Worm (Caenorhabditis elegans): Measurements from ENCODE around the gene F33E11.3.

- TF ChIP-seq rcor-1 (GFP tag; IDR thresholded peaks at IDR 0.05) (no peak), nhr-179 (tag; optimal IDR thresholded peaks at IDR 0.05) (no peak), bed-1 (GFP tag; IDR thresholded peaks at IDR 0.05) (no peak), sdz-38 (tag; optimal IDR thresholded peaks at IDR 0.05) (no peak), lin-40 (tag; optimal IDR thresholded peaks at IDR 0.05) (no peak), lin-35 (GFP tag; optimal IDR thresholded peaks at IDR 0.05) (no peak), die-1 (tag; optimal IDR thresholded peaks at IDR 0.05) (no peak), madf-3 (GFP tag; IDR thresholded peaks at IDR 0.05) (no peak), aptf-3 (GFP tag; IDR thresholded peaks at IDR 0.05) (no peak), let-526 (GFP tag; IDR thresholded peaks at IDR 0.05) (no peak), zim-3 (tag; optimal IDR thresholded peaks at IDR 0.05) (no peak), unc-62 (GFP tag; optimal IDR thresholded peaks at IDR 0.05) (no peak), K11D2.4 (GFP tag; IDR thresholded peaks at IDR 0.05) (no peak), pha-4 (tag; optimal IDR thresholded peaks at IDR 0.05) (no peak)
Observed at ce11 chrV:331245-331644, 26.7 kb upstream of the F33E11.3 start.
